Fruit fly (Drosophila melanogaster) whole organism, prepupa: ENCODE data around the gene Shab.

ENCODE experiments used
- Blimp-1 ChIP-seq: fragments of 200-800 bp; sonication (Bioruptor generic); optimal IDR thresholded peaks from 3 replicates; lab custom pipeline; 2017; ENCODE audit warnings: missing biosample characterization, missing genetic modification characterization, mild to moderate bottlenecking, moderate library complexity, missing genetic modification reagents
- CG10669 ChIP-seq: fragments of 200-800 bp; sonication (Bioruptor generic); optimal IDR thresholded peaks from 3 replicates; lab custom pipeline; 2018; ENCODE audit warnings: missing biosample characterization, mild to moderate bottlenecking, missing genetic modification characterization, moderate library complexity
- CG11294 ChIP-seq: fragments of 200-800 bp; sonication (Bioruptor generic); IDR thresholded peaks from 2 replicates; pipeline ENCODE4 v1.3.6; 2022; ENCODE audit warnings: missing biosample characterization, missing genetic modification characterization
- CG11762 ChIP-seq: fragments of 200-800 bp; sonication (Bioruptor generic); optimal IDR thresholded peaks from 3 replicates; lab custom pipeline; 2016; ENCODE audit warnings: missing biosample characterization, missing genetic modification characterization; ENCODE audit not compliant: insufficient read depth
- CG11902 ChIP-seq: fragments of 200-800 bp; sonication (Bioruptor generic); optimal IDR thresholded peaks from 3 replicates; lab custom pipeline; 2016; ENCODE audit warnings: missing biosample characterization, missing genetic modification characterization
- CG3032 ChIP-seq: fragments of 200-800 bp; optimal IDR thresholded peaks from 2 replicates; lab custom pipeline; 2019; ENCODE audit warnings: missing biosample characterization, mild to moderate bottlenecking, missing genetic modification characterization, moderate library complexity
- CG31627 ChIP-seq: fragments of 200-800 bp; sonication (Bioruptor generic); optimal IDR thresholded peaks from 3 replicates; lab custom pipeline; 2016; ENCODE audit warnings: missing biosample characterization, missing genetic modification characterization
- CG32006 ChIP-seq: fragments of 200-800 bp; sonication (Bioruptor generic); optimal IDR thresholded peaks from 3 replicates; lab custom pipeline; 2017; ENCODE audit warnings: missing biosample characterization, mild to moderate bottlenecking, missing genetic modification characterization
- CG3919 ChIP-seq: fragments of 200-800 bp; sonication (Bioruptor generic); optimal IDR thresholded peaks from 3 replicates; lab custom pipeline; 2016; ENCODE audit warnings: missing biosample characterization, missing genetic modification characterization
- CG6163 ChIP-seq: fragments of 200-800 bp; sonication (Bioruptor generic); IDR thresholded peaks from 3 replicates; pipeline ENCODE4 v1.3.6; 2022; ENCODE audit warnings: missing biosample characterization, missing genetic modification characterization
- CG6276 ChIP-seq: fragments of 200-800 bp; sonication (Bioruptor generic); optimal IDR thresholded peaks from 2 replicates; lab custom pipeline; 2017; ENCODE audit warnings: missing biosample characterization, mild to moderate bottlenecking, missing genetic modification characterization
- CG6792 ChIP-seq: fragments of 200-800 bp; sonication (Bioruptor generic); optimal IDR thresholded peaks from 3 replicates; lab custom pipeline; 2016; ENCODE audit warnings: missing biosample characterization, missing genetic modification characterization
- CG6808 ChIP-seq: fragments of 200-800 bp; sonication (Bioruptor generic); optimal IDR thresholded peaks from 3 replicates; lab custom pipeline; 2017; ENCODE audit warnings: missing biosample characterization, missing genetic modification characterization, mild to moderate bottlenecking, moderate library complexity, missing genetic modification reagents
- CG6854 ChIP-seq: fragments of 200-800 bp; sonication (Bioruptor generic); optimal IDR thresholded peaks from 2 replicates; lab custom pipeline; 2017; ENCODE audit warnings: missing biosample characterization, mild to moderate bottlenecking, missing genetic modification characterization
- CG7368 ChIP-seq: fragments of 200-800 bp; sonication (Bioruptor generic); optimal IDR thresholded peaks from 3 replicates; lab custom pipeline; 2016; ENCODE audit warnings: missing biosample characterization, missing genetic modification characterization
- CG8632 ChIP-seq: fragments of 200-800 bp; sonication (Bioruptor generic); optimal IDR thresholded peaks from 3 replicates; lab custom pipeline; 2016; ENCODE audit warnings: missing biosample characterization, missing genetic modification characterization
- Eip78C ChIP-seq: fragments of 200-800 bp; sonication (Bioruptor generic); peaks from one replicate; lab custom pipeline; 2016; ENCODE audit warnings: missing biosample characterization, missing genetic modification characterization
- Eip93F ChIP-seq: fragments of 200-800 bp; sonication (Bioruptor generic); optimal IDR thresholded peaks from 2 replicates; lab custom pipeline; 2016; ENCODE audit warnings: missing biosample characterization, mild to moderate bottlenecking, missing genetic modification characterization
- Ets21C ChIP-seq: fragments of 200-800 bp; sonication (Bioruptor generic); optimal IDR thresholded peaks from 3 replicates; lab custom pipeline; 2016; ENCODE audit warnings: missing biosample characterization, missing genetic modification characterization
- Ets96B ChIP-seq: fragments of 200-800 bp; optimal IDR thresholded peaks from 2 replicates; lab custom pipeline; 2019; ENCODE audit warnings: missing biosample characterization, mild to moderate bottlenecking, missing genetic modification characterization, moderate library complexity
- Gug ChIP-seq: fragments of 200-800 bp; sonication (Bioruptor generic); IDR thresholded peaks from 2 replicates; pipeline ENCODE4 v1.3.6; 2022; ENCODE audit warnings: missing biosample characterization, missing genetic modification characterization
- Hr38 ChIP-seq: sonication (Bioruptor generic); optimal IDR thresholded peaks from 2 replicates; lab custom pipeline; 2016; ENCODE audit warnings: missing biosample characterization, missing genetic modification characterization
- Hr39 ChIP-seq: fragments of 200-800 bp; sonication (Bioruptor generic); optimal IDR thresholded peaks from 2 replicates; lab custom pipeline; 2016; ENCODE audit warnings: missing biosample characterization, missing genetic modification characterization
- Hr4 ChIP-seq: fragments of 200-800 bp; sonication (Bioruptor generic); optimal IDR thresholded peaks from 3 replicates; lab custom pipeline; 2016; ENCODE audit warnings: missing biosample characterization, missing genetic modification characterization
- Met ChIP-seq: fragments of 200-800 bp; sonication (Bioruptor generic); optimal IDR thresholded peaks from 3 replicates; lab custom pipeline; 2016; ENCODE audit warnings: missing biosample characterization, missing genetic modification characterization
- OdsH ChIP-seq: fragments of 200-800 bp; sonication (Bioruptor generic); optimal IDR thresholded peaks from 3 replicates; lab custom pipeline; 2016; ENCODE audit warnings: missing biosample characterization, missing genetic modification characterization
- Smox ChIP-seq: fragments of 200-800 bp; sonication (Bioruptor generic); optimal IDR thresholded peaks from 3 replicates; lab custom pipeline; 2016; ENCODE audit warnings: missing biosample characterization, missing genetic modification characterization
- Sox14 ChIP-seq: fragments of 200-800 bp; sonication (Bioruptor generic); optimal IDR thresholded peaks from 3 replicates; lab custom pipeline; 2016; ENCODE audit warnings: missing biosample characterization, missing genetic modification characterization
- Sox15 ChIP-seq: fragments of 200-800 bp; sonication (Bioruptor generic); optimal IDR thresholded peaks from 3 replicates; lab custom pipeline; 2016; ENCODE audit warnings: missing biosample characterization, missing genetic modification characterization
- achi ChIP-seq: fragments of 200-800 bp; sonication (Bioruptor generic); optimal IDR thresholded peaks from 3 replicates; lab custom pipeline; 2016; ENCODE audit warnings: missing biosample characterization, missing genetic modification characterization
- acj6 ChIP-seq: fragments of 200-800 bp; sonication (Bioruptor generic); optimal IDR thresholded peaks from 3 replicates; lab custom pipeline; 2016; ENCODE audit warnings: missing biosample characterization, missing genetic modification characterization
- cyc ChIP-seq: fragments of 200-800 bp; sonication (Bioruptor generic); optimal IDR thresholded peaks from 3 replicates; lab custom pipeline; 2016; ENCODE audit warnings: missing biosample characterization, missing genetic modification characterization
- dac ChIP-seq: fragments of 200-800 bp; sonication (Bioruptor generic); optimal IDR thresholded peaks from 2 replicates; lab custom pipeline; 2017; ENCODE audit warnings: missing biosample characterization, mild to moderate bottlenecking, missing genetic modification characterization
- dsx ChIP-seq: fragments of 200-800 bp; optimal IDR thresholded peaks from 3 replicates; lab custom pipeline; 2019; ENCODE audit warnings: missing biosample characterization, mild to moderate bottlenecking, missing genetic modification characterization, moderate library complexity; ENCODE audit not compliant: poor library complexity, severe bottlenecking
- eg ChIP-seq: fragments of 200-800 bp; sonication (Bioruptor generic); IDR thresholded peaks from 3 replicates; pipeline ENCODE4 v1.3.6; 2022; ENCODE audit warnings: missing biosample characterization, missing genetic modification characterization
- esn ChIP-seq: fragments of 200-800 bp; sonication (Bioruptor generic); optimal IDR thresholded peaks from 2 replicates; lab custom pipeline; 2016; ENCODE audit warnings: missing biosample characterization, mild to moderate bottlenecking, missing genetic modification characterization, moderate library complexity
- fd59A ChIP-seq: fragments of 200-800 bp; sonication (Bioruptor generic); optimal IDR thresholded peaks from 2 replicates; lab custom pipeline; 2017; ENCODE audit warnings: missing biosample characterization, mild to moderate bottlenecking, missing genetic modification characterization, missing genetic modification reagents
- lz ChIP-seq: fragments of 200-800 bp; sonication (Bioruptor generic); optimal IDR thresholded peaks from 3 replicates; lab custom pipeline; 2016; ENCODE audit warnings: missing biosample characterization, missing genetic modification characterization
- net ChIP-seq: fragments of 200-800 bp; sonication (Bioruptor generic); optimal IDR thresholded peaks from 3 replicates; lab custom pipeline; 2016; ENCODE audit warnings: missing biosample characterization, missing genetic modification characterization
- pdm3 ChIP-seq: fragments of 200-800 bp; sonication (Bioruptor generic); optimal IDR thresholded peaks from 3 replicates; lab custom pipeline; 2016; ENCODE audit warnings: missing biosample characterization, missing genetic modification characterization
- salr ChIP-seq, 2 experiments: fragments of 200-800 bp; sonication (Bioruptor generic); optimal IDR thresholded peaks; 3 replicates each; lab custom pipeline; 2016 to 2018; ENCODE audit warnings: missing biosample characterization in 2 of 2, missing genetic modification characterization in 2 of 2, mild to moderate bottlenecking in 1 of 2
- spab ChIP-seq: fragments of 200-800 bp; sonication (Bioruptor generic); optimal IDR thresholded peaks from 2 replicates; lab custom pipeline; 2017; ENCODE audit warnings: missing biosample characterization, mild to moderate bottlenecking, missing genetic modification characterization, missing genetic modification reagents
- ss ChIP-seq, 2 experiments: fragments of 200-800 bp; sonication (Bioruptor generic); optimal IDR thresholded peaks; 2 replicates in 1 of 2; 3 replicates in 1 of 2; lab custom pipeline; 2017 to 2018; ENCODE audit warnings: mild to moderate bottlenecking in 2 of 2, missing biosample characterization in 2 of 2, missing genetic modification characterization in 2 of 2, moderate library complexity in 1 of 2
- svp ChIP-seq: fragments of 200-800 bp; sonication (Bioruptor generic); peaks from one replicate; lab custom pipeline; 2016; ENCODE audit warnings: missing biosample characterization, missing genetic modification characterization
- topi ChIP-seq: fragments of 200-800 bp; sonication (Bioruptor generic); optimal IDR thresholded peaks from 3 replicates; lab custom pipeline; 2016; ENCODE audit warnings: missing biosample characterization, missing genetic modification characterization
- vri ChIP-seq: fragments of 200-800 bp; sonication (Bioruptor generic); optimal IDR thresholded peaks from 3 replicates; lab custom pipeline; 2016; ENCODE audit warnings: missing biosample characterization, mild to moderate bottlenecking, missing genetic modification characterization

Shab gene

DNA sequence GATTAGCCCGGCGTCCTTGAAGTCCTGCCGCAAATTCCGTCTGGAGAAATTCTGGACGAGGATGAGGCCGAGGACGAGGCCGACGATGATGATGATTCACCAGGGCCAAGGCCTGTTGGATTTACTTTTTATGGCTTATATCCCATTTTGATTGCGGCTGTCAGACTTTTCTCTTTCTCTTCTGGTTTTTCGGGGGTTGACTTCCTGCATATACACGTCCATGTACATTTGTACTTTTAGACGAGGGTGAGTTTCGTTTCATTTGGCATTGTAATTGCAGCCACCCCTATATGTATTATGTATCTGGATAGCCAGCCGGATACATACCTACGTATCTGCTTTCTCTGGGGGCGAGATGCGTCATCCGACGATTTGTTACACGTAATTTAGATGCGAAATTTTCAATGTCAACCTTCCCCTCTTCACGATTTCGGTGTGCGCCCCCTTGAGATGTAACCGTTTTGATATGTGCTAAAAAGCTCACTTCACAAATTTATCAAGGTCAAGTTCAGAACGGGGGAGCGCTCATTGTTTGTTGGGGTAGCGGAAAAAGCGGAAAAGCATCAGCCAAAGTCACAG is 39.3 kb upstream of the Shab start:
- TF ChIP-seq Blimp-1 (no peak), CG6276 (GFP tag; lab: Kevin White, UChicago) (no peak), CG6854 (GFP tag; lab: Kevin White, UChicago) (no peak), CG6808 (no peak), CG32006 (GFP tag; lab: Kevin White, UChicago) (no peak), Gug (GFP tag; lab: Robert Waterston, UW) (no peak), acj6 (no peak), net (GFP tag; lab: Kevin White, UChicago) (no peak), vri (no peak), CG7368 (GFP tag; lab: Kevin White, UChicago) (no peak), CG8632 (GFP tag; lab: Kevin White, UChicago) (no peak), Hr38 (GFP tag; lab: Kevin White, UChicago) (no peak), achi (GFP tag; lab: Kevin White, UChicago) (no peak), topi (no peak), CG3919 (GFP tag; lab: Kevin White, UChicago) (no peak), eg (GFP tag; lab: Robert Waterston, UW) (no peak), salr (GFP tag; optimal IDR thresholded peaks at IDR 0.05; lab: Kevin White, UChicago) (no peak), pdm3 (GFP tag; lab: Kevin White, UChicago) (no peak), CG6792 (GFP tag; lab: Kevin White, UChicago) (no peak)

DNA sequence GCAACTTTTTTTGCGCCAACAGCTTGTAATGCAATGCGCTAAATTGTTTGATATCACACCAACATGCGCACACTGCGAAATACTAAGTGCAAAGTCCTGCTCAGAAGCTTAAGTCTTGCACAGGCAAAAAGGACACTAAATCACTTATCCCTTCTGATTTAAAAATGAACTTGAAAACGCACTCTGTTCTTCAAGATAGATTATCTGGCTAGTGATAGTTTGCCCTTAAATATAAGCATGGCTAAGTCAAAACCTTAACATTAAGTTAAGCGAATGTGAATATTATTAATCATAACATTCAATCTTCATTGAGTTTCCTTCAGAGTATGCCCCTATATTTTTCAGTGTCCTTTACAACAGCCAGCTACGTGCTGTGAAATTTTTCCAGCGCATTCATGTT is 34.7 kb upstream of the Shab start:
- TF ChIP-seq Hr4 (GFP tag; lab: Kevin White, UChicago) (no peak), esn (GFP tag; lab: Kevin White, UChicago) (peak; percentile 10), Met (GFP tag; lab: Kevin White, UChicago) (peak; percentile 25), CG6163 (GFP tag; lab: Robert Waterston, UW) (no peak), CG11762 (GFP tag; lab: Kevin White, UChicago) (no peak), acj6 (no peak), vri (no peak), Hr39 (GFP tag; lab: Kevin White, UChicago) (peak; percentile 23), topi (peak; percentile 9), CG10669 (GFP tag; lab: Kevin White, UChicago) (peak; percentile 38), CG11902 (GFP tag; lab: Kevin White, UChicago) (no peak), OdsH (peak; percentile 19), Eip78C (peak; percentile 82), CG3919 (GFP tag; lab: Kevin White, UChicago) (peak; percentile 13), fd59A (peak; percentile 8), Hr38 (GFP tag; lab: Kevin White, UChicago) (no peak), spab (GFP tag; lab: Kevin White, UChicago) (peak; percentile 20), Blimp-1 (no peak), pdm3 (GFP tag; lab: Kevin White, UChicago) (peak; percentile 3), CG11294 (GFP tag; lab: Robert Waterston, UW) (no peak), svp (GFP tag; lab: Kevin White, UChicago) (peak; percentile 65), CG3032 (peak; percentile 29), Smox (peak; percentile 9), CG8632 (GFP tag; lab: Kevin White, UChicago) (no peak), CG6808 (no peak), dac (no peak), Eip93F (no peak), cyc (GFP tag; lab: Kevin White, UChicago) (peak; percentile 1), dsx (GFP tag; lab: Kevin White, UChicago) (no peak), CG32006 (GFP tag; lab: Kevin White, UChicago) (peak; percentile 30), Ets21C (GFP tag; lab: Kevin White, UChicago) (no peak), CG31627 (peak; percentile 1), Sox15 (GFP tag; lab: Kevin White, UChicago) (no peak), Ets96B (tag; lab: Kevin White, UChicago) (peak; percentile 22), lz (no peak), Sox14 (peak; percentile 15), ss (GFP tag; optimal IDR thresholded peaks at IDR 0.05; lab: Kevin White, UChicago) (peak; percentile 23 to 25)
- TF ChIP-seq, all 60 proteins: peak for 20
